Fruit fly (Drosophila melanogaster): ENCODE measurements around the gene CG3918.

dm6 chrX:6545862-6546270 lies 21.6 kb downstream of the CG3918 start:
- TF ChIP-seq cic (GFP tag; optimal IDR thresholded peaks at IDR 0.05) = no peak
- no peak for TF ChIP-seq Hr96 (GFP tag; optimal IDR thresholded peaks at IDR 0.05)
- TF ChIP-seq Mnt (GFP tag; optimal IDR thresholded peaks at IDR 0.05) = no peak

Data from whole organism, adult.